Worm (Caenorhabditis elegans) whole organism, midembryonic: ENCODE data around the gene fbxb-26.
"Not testable (repeated sequence)": the region's sequence is repeated elsewhere in the genome, so short reads cannot be mapped to it uniquely, and the experiment has no call there.

Experiments used
- T22C8.4 ChIP-seq: fragments of 200-800 bp; sonication (Bioruptor generic); IDR thresholded peaks from 2 replicates; pipeline ENCODE4 v1.3.6; 2022; ENCODE audit warnings: missing genetic modification characterization, missing compliant biosample characterization
- cog-1 ChIP-seq: sonication (generic microtip); optimal IDR thresholded peaks from 2 replicates; lab custom pipeline; 2016; ENCODE audit warnings: missing genetic modification characterization, missing compliant biosample characterization
- flt-1 ChIP-seq: fragments of 200-800 bp; sonication (Bioruptor generic); IDR thresholded peaks from 2 replicates; pipeline ENCODE4 v1.3.6; 2022; ENCODE audit warnings: missing genetic modification characterization, missing compliant biosample characterization
- klf-2 ChIP-seq: fragments of 200-800 bp; sonication (Bioruptor generic); conservative IDR thresholded peaks from 2 replicates; pipeline ENCODE4 v1.3.6; 2022; ENCODE audit warnings: missing genetic modification reagents, missing genetic modification characterization, missing compliant biosample characterization
- med-1 ChIP-seq: sonication (generic microtip); optimal IDR thresholded peaks from 2 replicates; lab custom pipeline; 2017; ENCODE audit warnings: missing genetic modification characterization, mild to moderate bottlenecking, missing compliant biosample characterization, antibody characterized with exemption, missing genetic modification reagents; ENCODE audit not compliant: insufficient read depth
- ref-1 ChIP-seq: fragments of 200-800 bp; sonication (Bioruptor generic); conservative IDR thresholded peaks from 2 replicates; pipeline ENCODE4 v1.3.6; 2022; ENCODE audit warnings: missing genetic modification reagents, missing genetic modification characterization, missing compliant biosample characterization
- tab-1 ChIP-seq: fragments of 200-800 bp; sonication (Bioruptor generic); IDR thresholded peaks from 2 replicates; pipeline ENCODE4 v1.3.6; 2022; ENCODE audit warnings: missing genetic modification characterization, missing compliant biosample characterization
- ztf-23 ChIP-seq: fragments of 200-800 bp; sonication (Bioruptor generic); IDR thresholded peaks from 2 replicates; pipeline ENCODE4 v1.3.6; 2022; ENCODE audit warnings: missing genetic modification reagents, missing genetic modification characterization, missing compliant biosample characterization
- ztf-29 ChIP-seq: fragments of 200-800 bp; sonication (Bioruptor generic); IDR thresholded peaks from 2 replicates; pipeline ENCODE4 v1.3.6; 2022; ENCODE audit warnings: missing genetic modification reagents, missing genetic modification characterization, missing compliant biosample characterization

fbxb-26 gene

ce11 chrII:1682218-1682617 lies at the start of gene fbxb-26:
Gene fbxb-26 (plus strand): TSS chrII:1682518.
- TF ChIP-seq ref-1 = no peak

ce11 chrII:1633490-1633889 lies 48.8 kb upstream of the fbxb-26 start, which contains the start of gene C08E3.1:
Gene C08E3.1 (plus strand): TSS chrII:1633790.
- TF ChIP-seq klf-2 (GFP tag; lab: Robert Waterston, UW); ref-1; ztf-29: not testable (repeated sequence)

ce11 chrII:1635969-1636368 lies 46.3 kb upstream of the fbxb-26 start:
- no peak for TF ChIP-seq klf-2 (GFP tag; lab: Robert Waterston, UW)
- no peak for TF ChIP-seq flt-1
- TF ChIP-seq med-1 (GFP tag; lab: Kevin White, UChicago) = no peak
- TF ChIP-seq ref-1 = no peak
- no peak for TF ChIP-seq T22C8.4
- TF ChIP-seq ztf-29 = no peak
- TF ChIP-seq ztf-23 = no peak
- no peak for TF ChIP-seq tab-1
- no peak for TF ChIP-seq cog-1 (tag; lab: Kevin White, UChicago)

DNA sequence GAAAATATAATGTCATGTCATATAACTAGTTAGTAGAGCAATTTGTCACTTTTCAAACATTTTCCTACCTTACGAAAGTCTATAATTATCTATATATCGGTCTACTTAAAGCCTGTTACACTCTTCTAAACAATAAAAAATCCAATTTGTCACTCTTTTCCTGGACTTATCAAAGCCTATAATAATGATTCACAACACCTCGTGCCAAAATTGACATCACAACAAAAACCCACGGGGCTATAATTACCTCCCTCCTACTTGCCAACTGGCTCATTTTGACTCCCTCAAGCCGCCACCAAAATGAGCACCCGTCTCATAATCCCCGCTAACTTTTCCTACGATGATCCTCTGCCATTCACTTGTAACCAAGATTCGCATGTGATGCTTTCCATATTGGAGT lies 45.9 kb upstream of the fbxb-26 start, which contains the start of gene srg-20:
srg-20 (plus strand) TSS at position 301 of the 400 bp plus-strand sequence.
- not testable (repeated sequence) for TF ChIP-seq cog-1 (tag; lab: Kevin White, UChicago); T22C8.4; flt-1

DNA sequence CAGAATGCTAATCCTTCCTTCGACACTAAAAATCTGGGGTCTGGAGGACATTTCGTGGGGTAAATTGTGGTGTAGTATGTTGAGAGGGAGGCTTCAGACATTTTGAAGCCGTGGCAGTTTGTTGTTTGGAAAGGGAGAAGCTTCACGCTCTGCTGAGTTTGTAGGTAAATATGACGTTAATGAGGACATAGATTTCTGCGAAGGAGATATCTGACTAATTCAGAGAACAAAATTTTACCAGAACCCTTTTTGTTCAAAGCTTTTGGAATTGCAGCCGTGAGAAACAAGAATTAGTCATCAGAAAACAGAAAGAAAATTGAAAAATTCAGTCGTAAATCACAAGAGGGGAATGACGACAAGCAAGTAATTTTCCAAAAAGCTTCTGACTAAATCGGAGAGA lies 41.8 kb upstream of the fbxb-26 start, which contains the start of gene srh-72:
srh-72 (minus strand) TSS at position 101 of the 400 bp plus-strand sequence.
- TF ChIP-seq flt-1 (no peak), cog-1 (tag; lab: Kevin White, UChicago) (no peak), ztf-23 (no peak), T22C8.4 (no peak), klf-2 (GFP tag; lab: Robert Waterston, UW) (no peak), tab-1 (no peak), ref-1 (no peak), ztf-29 (no peak), med-1 (GFP tag; lab: Kevin White, UChicago) (no peak)

DNA sequence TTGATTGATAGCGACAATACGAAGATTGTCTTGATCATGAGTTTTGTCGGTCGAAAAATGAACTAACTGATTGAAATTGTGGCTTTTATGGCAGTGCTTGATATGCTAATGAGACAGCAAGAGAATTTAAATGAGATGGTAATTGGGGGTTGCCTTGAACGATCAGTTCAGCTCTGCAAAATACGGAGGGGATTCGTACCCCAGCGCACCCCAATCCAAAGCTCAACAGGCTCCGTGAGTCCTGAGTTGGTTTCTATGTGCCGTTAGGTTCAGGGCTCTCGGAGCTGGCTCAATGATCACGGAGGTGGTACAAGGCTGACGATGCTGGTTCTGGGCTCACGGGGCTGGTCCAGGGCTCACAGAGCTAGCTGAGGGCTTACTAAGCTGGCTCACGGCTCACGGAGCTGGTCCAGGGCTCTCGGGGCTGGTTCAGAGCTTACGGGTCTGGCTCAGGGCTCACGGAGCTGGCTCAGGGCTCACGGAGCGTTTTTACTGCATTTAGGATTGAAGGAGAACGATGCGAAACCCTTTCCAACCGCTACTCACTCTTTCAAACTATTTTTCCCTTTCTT lies 37.5 kb upstream of the fbxb-26 start, which contains the start of gene ZC204.6:
ZC204.6 (minus strand) TSS at position 51 of the 572 bp plus-strand sequence.
- TF ChIP-seq ref-1 = no peak
- TF ChIP-seq cog-1 (tag; lab: Kevin White, UChicago) = no peak
- TF ChIP-seq T22C8.4 = no peak
- no peak for TF ChIP-seq flt-1
- no peak for TF ChIP-seq klf-2 (GFP tag; lab: Robert Waterston, UW)
- no peak for TF ChIP-seq med-1 (GFP tag; lab: Kevin White, UChicago)
- TF ChIP-seq ztf-29 = no peak
- no peak for TF ChIP-seq tab-1
- no peak for TF ChIP-seq ztf-23

DNA sequence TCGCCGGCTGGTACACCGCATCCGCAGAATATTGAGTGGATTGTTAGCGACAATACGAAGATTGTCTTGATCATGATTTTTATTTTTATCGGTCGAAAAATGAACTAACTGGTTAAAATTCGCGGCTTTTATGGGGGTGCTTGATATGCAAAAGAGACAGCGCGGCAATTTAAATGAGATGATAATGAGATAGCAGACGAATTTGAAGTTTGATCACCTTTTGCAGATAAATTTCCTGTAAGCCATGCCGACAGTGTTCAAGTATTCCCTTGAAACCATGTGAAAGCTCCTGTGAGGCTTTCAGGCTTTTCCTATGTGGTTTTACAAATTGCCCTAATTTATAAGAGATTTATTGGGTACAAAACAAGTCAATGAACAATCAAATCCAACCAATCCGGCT lies 36.1 kb upstream of the fbxb-26 start, which contains the start of gene ZC204.17:
ZC204.17 (minus strand) TSS at position 101 of the 400 bp plus-strand sequence.
- no peak for TF ChIP-seq ztf-23
- no peak for TF ChIP-seq ref-1
- TF ChIP-seq ztf-29 = no peak
- TF ChIP-seq flt-1 = no peak
- TF ChIP-seq tab-1 = no peak
- no peak for TF ChIP-seq med-1 (GFP tag; lab: Kevin White, UChicago)
- no peak for TF ChIP-seq T22C8.4
- no peak for TF ChIP-seq cog-1 (tag; lab: Kevin White, UChicago)
- TF ChIP-seq klf-2 (GFP tag; lab: Robert Waterston, UW) = no peak

DNA sequence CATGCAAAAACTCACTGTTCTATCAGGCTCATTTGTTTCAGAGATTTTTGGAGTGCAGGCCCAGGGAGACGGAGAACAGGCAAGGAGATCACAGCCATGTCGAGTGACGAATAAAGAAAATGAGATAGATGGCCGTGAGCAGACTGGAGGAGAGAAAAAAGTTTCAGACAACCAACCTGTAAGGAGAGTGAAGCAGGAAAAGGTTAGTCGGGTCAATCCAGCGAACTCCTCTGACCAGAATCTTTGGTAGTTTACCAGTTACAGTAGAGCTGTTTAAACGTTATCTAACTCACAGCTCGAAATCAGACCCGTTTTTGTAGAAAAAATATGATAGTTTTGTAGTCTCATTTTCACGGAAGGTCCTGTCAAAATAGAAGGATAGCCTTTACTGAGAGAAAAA lies 33.5 kb upstream of the fbxb-26 start, which contains the start of gene fbxb-21:
fbxb-21 (minus strand) TSS at position 101 of the 400 bp plus-strand sequence.
- no peak for TF ChIP-seq ztf-23
- no peak for TF ChIP-seq flt-1

DNA sequence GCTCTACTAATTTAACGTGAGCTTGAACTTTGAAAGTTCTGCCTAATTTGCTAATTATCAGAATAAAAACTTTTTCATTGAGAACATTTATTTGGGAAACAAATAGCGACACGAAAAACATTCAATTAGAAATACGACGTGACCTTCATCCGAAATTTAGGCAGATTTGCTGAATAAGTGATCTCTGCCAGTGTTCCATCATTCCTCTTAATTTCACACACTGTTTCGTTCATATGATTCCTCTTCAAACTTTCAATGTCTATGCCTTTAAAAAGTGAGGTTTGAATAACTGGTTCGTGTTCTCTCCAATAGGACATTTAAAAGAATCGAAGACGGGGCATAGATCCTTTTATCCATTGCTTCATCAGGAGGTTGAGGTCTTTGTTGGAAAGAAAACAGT lies 31.8 kb upstream of the fbxb-26 start, which contains the start of gene fbxb-20:
fbxb-20 (minus strand) TSS at position 101 of the 400 bp plus-strand sequence.
- TF ChIP-seq cog-1 (tag; lab: Kevin White, UChicago) = no peak
- TF ChIP-seq tab-1 = no peak
- no peak for TF ChIP-seq med-1 (GFP tag; lab: Kevin White, UChicago)
- TF ChIP-seq ztf-29 = no peak
- TF ChIP-seq flt-1 = no peak
- TF ChIP-seq T22C8.4 = no peak
- TF ChIP-seq klf-2 (GFP tag; lab: Robert Waterston, UW) = no peak
- TF ChIP-seq ref-1 = no peak
- no peak for TF ChIP-seq ztf-23

ce11 chrII:1651804-1652203 lies 30.5 kb upstream of the fbxb-26 start, which contains the start of gene fbxb-16:
Gene fbxb-16 (minus strand): TSS chrII:1651904.
- TF ChIP-seq ztf-29 = no peak
- TF ChIP-seq tab-1 = no peak
- TF ChIP-seq cog-1 (tag; lab: Kevin White, UChicago) = no peak
- no peak for TF ChIP-seq T22C8.4
- TF ChIP-seq ztf-23 = no peak
- TF ChIP-seq ref-1 = no peak
- TF ChIP-seq klf-2 (GFP tag; lab: Robert Waterston, UW) = no peak
- no peak for TF ChIP-seq flt-1
- no peak for TF ChIP-seq med-1 (GFP tag; lab: Kevin White, UChicago)

DNA sequence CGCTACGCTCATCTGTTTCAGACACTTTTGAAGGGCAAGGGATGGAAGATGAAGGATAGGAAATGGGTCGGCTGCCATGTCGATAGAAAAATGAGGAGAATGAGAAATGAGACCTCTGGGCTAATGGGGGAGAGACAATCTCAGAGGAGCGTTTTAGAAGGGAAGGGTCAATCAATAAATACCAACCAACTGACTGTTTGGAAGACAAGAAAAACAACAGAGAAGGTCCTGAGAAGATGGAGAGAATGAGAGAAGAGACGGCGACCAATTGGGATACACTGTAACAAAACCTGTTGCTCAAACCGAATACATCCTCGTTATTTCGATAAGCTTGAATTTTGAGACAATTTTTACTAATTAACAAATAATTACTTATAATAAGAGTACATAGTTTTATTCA lies 28.9 kb upstream of the fbxb-26 start, which contains the start of gene fbxb-15:
fbxb-15 (minus strand) TSS at position 101 of the 400 bp plus-strand sequence.
- no peak for TF ChIP-seq med-1 (GFP tag; lab: Kevin White, UChicago)
- TF ChIP-seq cog-1 (tag; lab: Kevin White, UChicago) = no peak
- TF ChIP-seq T22C8.4 = no peak
- no peak for TF ChIP-seq ztf-23
- no peak for TF ChIP-seq ztf-29
- TF ChIP-seq klf-2 (GFP tag; lab: Robert Waterston, UW) = no peak
- no peak for TF ChIP-seq flt-1
- no peak for TF ChIP-seq ref-1
- TF ChIP-seq tab-1 = no peak
